Fruit fly (Drosophila melanogaster) whole organism, embryonic: ENCODE data around the gene hng2.

Experiments used
- ATbp ChIP-seq: fragments of 200-800 bp; sonication (Bioruptor generic); optimal IDR thresholded peaks from 2 replicates; lab custom pipeline; 2017; ENCODE audit warnings: missing biosample characterization, mild to moderate bottlenecking, missing genetic modification characterization, missing genetic modification reagents
- Asciz ChIP-seq: fragments of 200-800 bp; sonication (Bioruptor generic); optimal IDR thresholded peaks from 2 replicates; lab custom pipeline; 2017; ENCODE audit warnings: missing biosample characterization, mild to moderate bottlenecking, missing genetic modification characterization, missing genetic modification reagents
- CG10267 ChIP-seq: fragments of 200-800 bp; sonication (Bioruptor generic); optimal IDR thresholded peaks from 2 replicates; lab custom pipeline; 2018; ENCODE audit warnings: missing biosample characterization, mild to moderate bottlenecking, missing genetic modification characterization, moderate library complexity
- CG10565 ChIP-seq: fragments of 200-800 bp; sonication (Bioruptor generic); optimal IDR thresholded peaks from 3 replicates; lab custom pipeline; 2016; ENCODE audit warnings: missing biosample characterization, mild to moderate bottlenecking, missing genetic modification characterization
- CG11247 ChIP-seq: fragments of 200-800 bp; sonication (Bioruptor generic); IDR thresholded peaks from 2 replicates; pipeline ENCODE4 v1.3.6; 2022; ENCODE audit warnings: missing biosample characterization, missing genetic modification characterization
- CG11695 ChIP-seq: fragments of 200-800 bp; sonication (Bioruptor generic); IDR thresholded peaks from 3 replicates; pipeline ENCODE4 v1.3.6; 2022; ENCODE audit warnings: missing biosample characterization, missing genetic modification characterization
- CG12219 ChIP-seq: fragments of 200-800 bp; sonication (Bioruptor generic); optimal IDR thresholded peaks from 3 replicates; lab custom pipeline; 2018; ENCODE audit warnings: missing biosample characterization, mild to moderate bottlenecking, missing genetic modification characterization
- CG12391 ChIP-seq: fragments of 200-800 bp; sonication (Bioruptor generic); optimal IDR thresholded peaks from 3 replicates; lab custom pipeline; 2018; ENCODE audit warnings: missing biosample characterization, mild to moderate bottlenecking, missing genetic modification characterization, moderate library complexity
- CG13624 ChIP-seq: fragments of 200-800 bp; sonication (Bioruptor generic); optimal IDR thresholded peaks from 2 replicates; lab custom pipeline; 2016; ENCODE audit warnings: missing biosample characterization, missing genetic modification characterization
- CG15073 ChIP-seq: fragments of 200-800 bp; sonication (Bioruptor generic); optimal IDR thresholded peaks from 2 replicates; lab custom pipeline; 2016; ENCODE audit warnings: missing biosample characterization, missing genetic modification characterization
- CG15269 ChIP-seq: fragments of 200-800 bp; sonication (Bioruptor generic); optimal IDR thresholded peaks from 2 replicates; lab custom pipeline; 2018; ENCODE audit warnings: missing biosample characterization, mild to moderate bottlenecking, missing genetic modification characterization, moderate library complexity
- CG17361 ChIP-seq: fragments of 200-800 bp; sonication (Bioruptor generic); IDR thresholded peaks from 3 replicates; pipeline ENCODE4 v1.3.6; 2022; ENCODE audit warnings: missing biosample characterization, missing genetic modification characterization
- CG30403 ChIP-seq: fragments of 200-800 bp; sonication (Bioruptor generic); optimal IDR thresholded peaks from 3 replicates; lab custom pipeline; 2016; ENCODE audit warnings: missing biosample characterization, missing genetic modification characterization
- CG31441 ChIP-seq: fragments of 200-800 bp; sonication (Bioruptor generic); IDR thresholded peaks from 2 replicates; pipeline ENCODE4 v1.3.6; 2022; ENCODE audit warnings: missing biosample characterization, missing genetic modification characterization
- CG32532 ChIP-seq: fragments of 200-800 bp; sonication (Bioruptor generic); IDR thresholded peaks from 2 replicates; pipeline ENCODE4 v1.3.6; 2022; ENCODE audit warnings: missing biosample characterization, missing genetic modification characterization
- CG4404 ChIP-seq: fragments of 200-800 bp; sonication (Bioruptor generic); IDR thresholded peaks from 2 replicates; pipeline ENCODE4 v1.3.6; 2022; ENCODE audit warnings: missing biosample characterization, missing genetic modification characterization
- CG7963 ChIP-seq: fragments of 200-800 bp; sonication (Bioruptor generic); IDR thresholded peaks from 3 replicates; pipeline ENCODE4 v1.3.6; 2022; ENCODE audit warnings: missing biosample characterization, missing genetic modification characterization; ENCODE audit not compliant: partially characterized antibody
- CG9932 ChIP-seq: fragments of 200-800 bp; sonication (Bioruptor generic); IDR thresholded peaks from 2 replicates; pipeline ENCODE4 v1.3.6; 2022; ENCODE audit warnings: missing biosample characterization, missing genetic modification characterization
- Dll ChIP-seq: fragments of 200-800 bp; sonication (Bioruptor generic); IDR thresholded peaks from 4 replicates; pipeline ENCODE4 v1.3.6; 2022; ENCODE audit warnings: missing biosample characterization, missing genetic modification characterization; ENCODE audit not compliant: partially characterized antibody
- Gsc ChIP-seq: fragments of 200-800 bp; sonication (Bioruptor generic); IDR thresholded peaks from 2 replicates; pipeline ENCODE4 v1.3.6; 2022; ENCODE audit warnings: missing biosample characterization, missing genetic modification characterization
- HLH3B ChIP-seq: fragments of 200-800 bp; sonication (Bioruptor generic); IDR thresholded peaks from 2 replicates; pipeline ENCODE4 v1.3.6; 2022; ENCODE audit warnings: missing biosample characterization, missing genetic modification characterization
- HmgZ ChIP-seq: fragments of 200-800 bp; sonication (Bioruptor generic); optimal IDR thresholded peaks from 2 replicates; lab custom pipeline; 2018; ENCODE audit warnings: missing biosample characterization, mild to moderate bottlenecking, missing genetic modification characterization
- Hr51 ChIP-seq, 2 experiments: fragments of 200-800 bp; sonication (Bioruptor generic); optimal IDR thresholded peaks; 2 replicates in 1 of 2; 3 replicates in 1 of 2; lab custom pipeline; 2016 to 2018; ENCODE audit warnings: missing biosample characterization in 2 of 2, missing genetic modification characterization in 2 of 2, mild to moderate bottlenecking in 1 of 2, moderate library complexity in 1 of 2
- Hsf ChIP-seq: fragments of 200-800 bp; sonication (Bioruptor generic); optimal IDR thresholded peaks from 3 replicates; lab custom pipeline; 2016; ENCODE audit warnings: missing biosample characterization, missing genetic modification characterization
- Ravus ChIP-seq: fragments of 200-800 bp; sonication (Bioruptor generic); IDR thresholded peaks from 2 replicates; pipeline ENCODE4 v1.3.6; 2022; ENCODE audit warnings: missing biosample characterization, missing genetic modification characterization
- Side ChIP-seq: fragments of 200-800 bp; sonication (Bioruptor generic); optimal IDR thresholded peaks from 2 replicates; lab custom pipeline; 2016; ENCODE audit warnings: missing biosample characterization, missing genetic modification characterization
- Spps ChIP-seq: fragments of 200-800 bp; sonication (Bioruptor generic); optimal IDR thresholded peaks from 2 replicates; lab custom pipeline; 2018; ENCODE audit warnings: missing biosample characterization, mild to moderate bottlenecking, missing genetic modification characterization
- Trl ChIP-seq, 3 experiments: fragments of >200 bp in 2 of 3; fragments of 200-800 bp in 1 of 3; sonication (Bioruptor generic) in 1 of 3; optimal IDR thresholded peaks; 2 replicates in 1 of 3; 3 replicates in 2 of 3; lab custom pipeline; 2016 to 2017; ENCODE audit warnings: missing biosample characterization in 1 of 3, missing genetic modification characterization in 1 of 3
- ab ChIP-seq: fragments of 200-800 bp; sonication (Bioruptor generic); optimal IDR thresholded peaks from 2 replicates; lab custom pipeline; 2016; ENCODE audit warnings: missing biosample characterization, missing genetic modification characterization
- br ChIP-seq: fragments of >200 bp; optimal IDR thresholded peaks from 2 replicates; lab custom pipeline; 2017
- cato ChIP-seq: fragments of 200-800 bp; sonication (Bioruptor generic); optimal IDR thresholded peaks from 2 replicates; lab custom pipeline; 2016; ENCODE audit warnings: missing biosample characterization, missing genetic modification characterization, borderline replicate concordance
- chif ChIP-seq, 2 experiments: fragments of 200-800 bp; sonication (Bioruptor generic); optimal IDR thresholded peaks; 3 replicates each; lab custom pipeline; 2016; ENCODE audit warnings: missing biosample characterization in 2 of 2, missing genetic modification characterization in 2 of 2
- ci ChIP-seq: fragments of 200-800 bp; sonication (Bioruptor generic); IDR thresholded peaks from 3 replicates; pipeline ENCODE4 v1.3.6; 2022; ENCODE audit warnings: missing biosample characterization, missing genetic modification characterization
- dimm ChIP-seq: fragments of 200-800 bp; sonication (Bioruptor generic); IDR thresholded peaks from 2 replicates; pipeline ENCODE4 v1.3.6; 2022; ENCODE audit warnings: missing biosample characterization, missing genetic modification characterization
- dmrt99B ChIP-seq: fragments of 200-800 bp; sonication (Bioruptor generic); optimal IDR thresholded peaks from 2 replicates; lab custom pipeline; 2018; ENCODE audit warnings: missing biosample characterization, mild to moderate bottlenecking, missing genetic modification characterization, moderate library complexity
- grn ChIP-seq: fragments of 200-800 bp; sonication (Bioruptor generic); optimal IDR thresholded peaks from 3 replicates; lab custom pipeline; 2017; ENCODE audit warnings: missing biosample characterization, missing genetic modification characterization
- hth ChIP-seq: fragments of >200 bp; optimal IDR thresholded peaks from 2 replicates; lab custom pipeline; 2017; ENCODE audit warnings: inconsistent platforms
- jing ChIP-seq: fragments of 200-800 bp; sonication (Bioruptor generic); optimal IDR thresholded peaks from 2 replicates; lab custom pipeline; 2018; ENCODE audit warnings: missing biosample characterization, mild to moderate bottlenecking, missing genetic modification characterization
- klu ChIP-seq: fragments of 200-800 bp; sonication (Bioruptor generic); IDR thresholded peaks from 2 replicates; pipeline ENCODE4 v1.3.6; 2022; ENCODE audit warnings: missing biosample characterization, missing genetic modification characterization
- ro ChIP-seq: fragments of 200-800 bp; sonication (Bioruptor generic); IDR thresholded peaks from 2 replicates; pipeline ENCODE4 v1.3.6; 2022; ENCODE audit warnings: missing biosample characterization, missing genetic modification characterization
- sc ChIP-seq, 3 experiments: fragments of >200 bp in 2 of 3; fragments of 200-800 bp in 1 of 3; sonication (Bioruptor generic) in 1 of 3; optimal IDR thresholded peaks; 2 replicates in 2 of 3; 3 replicates in 1 of 3; lab custom pipeline; 2017; ENCODE audit warnings: mild to moderate bottlenecking in 1 of 3, missing biosample characterization in 1 of 3, missing genetic modification characterization in 1 of 3, missing genetic modification reagents in 1 of 3
- schlank ChIP-seq: fragments of 200-800 bp; sonication (Bioruptor generic); optimal IDR thresholded peaks from 2 replicates; lab custom pipeline; 2018; ENCODE audit warnings: missing biosample characterization, mild to moderate bottlenecking, missing genetic modification characterization
- sim ChIP-seq: fragments of 200-800 bp; sonication (Bioruptor generic); IDR thresholded peaks from 2 replicates; pipeline ENCODE4 v1.3.6; 2022; ENCODE audit warnings: missing biosample characterization, missing genetic modification characterization
- so ChIP-seq: fragments of 200-800 bp; sonication (Bioruptor generic); IDR thresholded peaks from 3 replicates; pipeline ENCODE4 v1.3.6; 2022; ENCODE audit warnings: missing biosample characterization, missing genetic modification characterization
- tgo ChIP-seq: fragments of 200-800 bp; sonication (Bioruptor generic); IDR thresholded peaks from 3 replicates; pipeline ENCODE4 v1.3.6; 2022; ENCODE audit warnings: missing biosample characterization, missing genetic modification characterization
- vvl ChIP-seq: fragments of 200-800 bp; sonication (Bioruptor generic); IDR thresholded peaks from 2 replicates; pipeline ENCODE4 v1.3.6; 2022; ENCODE audit warnings: missing biosample characterization, missing genetic modification characterization
- wdn ChIP-seq: fragments of 200-800 bp; sonication (Bioruptor generic); IDR thresholded peaks from 2 replicates; pipeline ENCODE4 v1.3.6; 2022; ENCODE audit warnings: missing biosample characterization, missing genetic modification characterization
- wek ChIP-seq: fragments of 200-800 bp; sonication (Bioruptor generic); optimal IDR thresholded peaks from 3 replicates; lab custom pipeline; 2018; ENCODE audit warnings: missing biosample characterization, mild to moderate bottlenecking, missing genetic modification characterization, moderate library complexity
- zfh1 ChIP-seq: fragments of 200-800 bp; sonication (Bioruptor generic); IDR thresholded peaks from 3 replicates; pipeline ENCODE4 v1.3.6; 2022; ENCODE audit warnings: missing biosample characterization, missing genetic modification characterization

hng2 gene

dm6 chr3R:8788722-8789400 lies 17.3 kb upstream of the hng2 start:
- peak; percentile 46; the same call in 1 of the 3 replicates for TF ChIP-seq CG17361
- TF ChIP-seq Trl (optimal IDR thresholded peaks at IDR 0.05; lab: Kevin White, UChicago): no peak
- no peak for TF ChIP-seq Trl (GFP tag; optimal IDR thresholded peaks at IDR 0.05; lab: Kevin White, UChicago)
- TF ChIP-seq Hr51 (GFP tag; optimal IDR thresholded peaks at IDR 0.05; lab: Kevin White, UChicago): peak in 1 of 2 experiments; percentile 74
- TF ChIP-seq Dll: no peak
- peak; percentile 81 for TF ChIP-seq dmrt99B (tag; lab: Kevin White, UChicago)
- peak; percentile 55; the same call in 1 of the 2 replicates for TF ChIP-seq CG32532 (GFP tag; lab: Robert Waterston, UW)
- TF ChIP-seq CG13624 (GFP tag; lab: Kevin White, UChicago): no peak
- peak; percentile 71 for TF ChIP-seq dimm (GFP tag; lab: Robert Waterston, UW)
- TF ChIP-seq ci: peak; percentile 82
- peak; percentile 25 for TF ChIP-seq grn
- peak; percentile 63 for TF ChIP-seq ATbp (GFP tag; lab: Kevin White, UChicago)
- TF ChIP-seq CG12391 (tag; lab: Kevin White, UChicago): peak; percentile 43
- peak; percentile 71; the same call in 2 of the 3 replicates for TF ChIP-seq tgo (GFP tag; lab: Robert Waterston, UW)
- peak; percentile 52 for TF ChIP-seq CG15269
- TF ChIP-seq Asciz: peak; percentile 40
- TF ChIP-seq CG11695 (GFP tag; lab: Robert Waterston, UW): peak; percentile 52; the same call in 1 of the 3 replicates
- TF ChIP-seq Spps (tag; lab: Kevin White, UChicago): peak; percentile 30
- TF ChIP-seq schlank (tag; lab: Kevin White, UChicago): no peak
- TF ChIP-seq CG31441 (GFP tag; lab: Robert Waterston, UW): peak; percentile 81
- TF ChIP-seq CG4404 (GFP tag; lab: Robert Waterston, UW): 0 out of 2 replicates have a peak, but pooled peaks have one; percentile 10
- peak; percentile 86 for TF ChIP-seq vvl (GFP tag; lab: Robert Waterston, UW)
- no peak for TF ChIP-seq hth (lab: Kevin White, UChicago)
- peak; percentile 81 for TF ChIP-seq so
- TF ChIP-seq wek (GFP tag; lab: Kevin White, UChicago): no peak
- no peak for TF ChIP-seq CG10565 (GFP tag; lab: Kevin White, UChicago)
- no peak for TF ChIP-seq CG7963 (GFP tag; lab: Robert Waterston, UW)
- TF ChIP-seq zfh1 (GFP tag; lab: Robert Waterston, UW): peak; percentile 84
- no peak for TF ChIP-seq klu (GFP tag; lab: Robert Waterston, UW)
- peak; percentile 33 for TF ChIP-seq CG10267
- TF ChIP-seq Ravus: no peak
- no peak for TF ChIP-seq ro (GFP tag; lab: Robert Waterston, UW)
- TF ChIP-seq Side (GFP tag; lab: Kevin White, UChicago): no peak
- peak; percentile 56; the same call in 1 of the 2 replicates for TF ChIP-seq sim (GFP tag; lab: Robert Waterston, UW)
- no peak for TF ChIP-seq CG15073 (GFP tag; lab: Kevin White, UChicago)
- peak; percentile 35 for TF ChIP-seq jing (GFP tag; lab: Kevin White, UChicago)
- no peak for TF ChIP-seq Gsc (GFP tag; lab: Robert Waterston, UW)
- TF ChIP-seq CG12219 (GFP tag; lab: Kevin White, UChicago): peak; percentile 30
- peak in 1 of 2 experiments; percentile 22 for TF ChIP-seq chif (GFP tag; optimal IDR thresholded peaks at IDR 0.05; lab: Kevin White, UChicago)
- no peak for TF ChIP-seq Hsf (GFP tag; lab: Kevin White, UChicago)
- no peak for TF ChIP-seq br
- TF ChIP-seq CG11247 (GFP tag; lab: Robert Waterston, UW): peak; percentile 64
- TF ChIP-seq CG9932: no peak
- 0 out of 2 replicates have a peak, but pooled peaks have one; percentile 16 for TF ChIP-seq wdn (GFP tag; lab: Robert Waterston, UW)
- no peak for TF ChIP-seq sc (optimal IDR thresholded peaks at IDR 0.05; lab: Kevin White, UChicago)
- no peak for TF ChIP-seq sc (GFP tag; optimal IDR thresholded peaks at IDR 0.05; lab: Kevin White, UChicago)
- TF ChIP-seq CG30403 (GFP tag; lab: Kevin White, UChicago): peak; percentile 41
- TF ChIP-seq HmgZ (tag; lab: Kevin White, UChicago): no peak
- TF ChIP-seq HLH3B (GFP tag; lab: Robert Waterston, UW): peak; percentile 62; the same call in 1 of the 2 replicates
- no peak for TF ChIP-seq cato (GFP tag; lab: Kevin White, UChicago)
- no peak for TF ChIP-seq ab (GFP tag; lab: Kevin White, UChicago)
